Worm (Caenorhabditis elegans) whole organism, midembryonic: ENCODE data around the gene dpy-28.

Experiments
- T22C8.4 ChIP-seq: fragments of 200-800 bp; sonication (Bioruptor generic); IDR thresholded peaks from 2 replicates; pipeline ENCODE4 v1.3.6; 2022; ENCODE audit warnings: missing genetic modification characterization, missing compliant biosample characterization
- cog-1 ChIP-seq: sonication (generic microtip); optimal IDR thresholded peaks from 2 replicates; lab custom pipeline; 2016; ENCODE audit warnings: missing genetic modification characterization, missing compliant biosample characterization
- flt-1 ChIP-seq: fragments of 200-800 bp; sonication (Bioruptor generic); IDR thresholded peaks from 2 replicates; pipeline ENCODE4 v1.3.6; 2022; ENCODE audit warnings: missing genetic modification characterization, missing compliant biosample characterization
- klf-2 ChIP-seq: fragments of 200-800 bp; sonication (Bioruptor generic); conservative IDR thresholded peaks from 2 replicates; pipeline ENCODE4 v1.3.6; 2022; ENCODE audit warnings: missing genetic modification reagents, missing genetic modification characterization, missing compliant biosample characterization
- med-1 ChIP-seq: sonication (generic microtip); optimal IDR thresholded peaks from 2 replicates; lab custom pipeline; 2017; ENCODE audit warnings: missing genetic modification characterization, mild to moderate bottlenecking, missing compliant biosample characterization, antibody characterized with exemption, missing genetic modification reagents; ENCODE audit not compliant: insufficient read depth
- ref-1 ChIP-seq: fragments of 200-800 bp; sonication (Bioruptor generic); conservative IDR thresholded peaks from 2 replicates; pipeline ENCODE4 v1.3.6; 2022; ENCODE audit warnings: missing genetic modification reagents, missing genetic modification characterization, missing compliant biosample characterization
- tab-1 ChIP-seq: fragments of 200-800 bp; sonication (Bioruptor generic); IDR thresholded peaks from 2 replicates; pipeline ENCODE4 v1.3.6; 2022; ENCODE audit warnings: missing genetic modification characterization, missing compliant biosample characterization
- ztf-29 ChIP-seq: fragments of 200-800 bp; sonication (Bioruptor generic); IDR thresholded peaks from 2 replicates; pipeline ENCODE4 v1.3.6; 2022; ENCODE audit warnings: missing genetic modification reagents, missing genetic modification characterization, missing compliant biosample characterization

ce11 chrIII:10746406-10746807 lies 16.5 kb upstream of the dpy-28 start:
- no peak for TF ChIP-seq ref-1
- TF ChIP-seq med-1 (GFP tag; lab: Kevin White, UChicago) = no peak
- no peak for TF ChIP-seq klf-2 (GFP tag; lab: Robert Waterston, UW)
- no peak for TF ChIP-seq tab-1
- TF ChIP-seq flt-1 (GFP tag; lab: Robert Waterston, UW) = no peak
- no peak for TF ChIP-seq cog-1
- TF ChIP-seq ztf-29 (GFP tag; lab: Robert Waterston, UW) = no peak
- no peak for TF ChIP-seq T22C8.4 (GFP tag; lab: Robert Waterston, UW)
